Fruit fly (Drosophila melanogaster): ENCODE results near the gene CG33310.

Gene CG33310

DNA sequence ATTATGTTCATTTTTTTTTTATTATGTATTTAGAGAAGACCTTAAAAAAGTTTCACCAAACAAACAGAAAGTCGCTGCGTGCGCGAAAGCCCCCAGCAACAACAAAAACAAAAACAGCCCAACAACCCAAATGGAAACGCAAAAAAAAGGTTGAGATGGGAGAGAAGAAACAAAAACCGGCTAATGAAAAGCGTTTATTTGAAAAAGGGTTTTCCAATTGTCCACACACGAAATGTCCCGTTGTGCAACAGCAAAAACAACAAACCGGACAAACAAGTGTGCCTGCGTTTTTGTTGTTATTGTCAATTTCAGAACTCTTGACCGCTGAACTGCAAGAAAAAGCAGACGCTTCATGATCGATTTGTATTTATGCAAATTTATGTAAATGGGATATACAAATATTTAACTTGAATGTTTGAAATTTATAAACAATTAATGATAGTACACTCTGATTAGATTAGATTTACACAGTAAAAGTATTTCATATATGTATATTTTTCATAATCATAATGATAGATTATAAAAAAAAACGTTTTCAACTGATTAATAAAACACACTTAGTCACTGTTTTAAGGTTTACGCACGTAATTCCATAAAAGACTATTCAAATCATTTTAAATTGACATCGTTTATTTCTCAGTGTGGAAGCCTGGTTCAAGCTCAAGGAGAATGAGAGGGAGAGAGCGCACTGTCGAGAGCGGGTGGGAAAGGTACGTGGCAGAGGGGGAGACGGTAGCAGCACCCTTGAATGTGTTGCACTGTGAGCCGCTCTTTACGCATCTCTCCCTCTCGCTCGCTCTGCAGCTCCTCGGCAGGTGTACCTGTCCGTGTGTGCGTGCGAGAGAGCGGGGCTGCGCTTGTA is 29.9 kb downstream of the CG33310 start (continued):
- no peak for TF ChIP-seq Hey (tag; optimal IDR thresholded peaks at IDR 0.05)
- no peak for TF ChIP-seq btn (GFP tag; optimal IDR thresholded peaks at IDR 0.05)
- TF ChIP-seq CG9215 (GFP tag; IDR thresholded peaks at IDR 0.05), result no peak
- TF ChIP-seq slou (GFP tag; optimal IDR thresholded peaks at IDR 0.05), result peak; percentile 14
- TF ChIP-seq CG18011 (GFP tag; optimal IDR thresholded peaks at IDR 0.05), result no peak
- TF ChIP-seq exex (tag; optimal IDR thresholded peaks at IDR 0.05), result peak; percentile 19
- no peak for TF ChIP-seq Dll (GFP tag; IDR thresholded peaks at IDR 0.05; ENCODE audit: partially characterized antibody)
- peak; percentile 35 for TF ChIP-seq CG15479 (GFP tag; optimal IDR thresholded peaks at IDR 0.05)
- TF ChIP-seq knrl (GFP tag; IDR thresholded peaks at IDR 0.05; ENCODE audit: partially characterized antibody), result no peak
- TF ChIP-seq Elba2 (GFP tag; optimal IDR thresholded peaks at IDR 0.05), result peak; percentile 93
- peak; percentile 47 for TF ChIP-seq CG1024 (GFP tag; IDR thresholded peaks at IDR 0.05)
- TF ChIP-seq CG16779 (GFP tag; IDR thresholded peaks at IDR 0.05), result no peak
- peak; percentile 31 for TF ChIP-seq CG2120 (GFP tag; optimal IDR thresholded peaks at IDR 0.05)
- TF ChIP-seq vvl (GFP tag; IDR thresholded peaks at IDR 0.05), result peak; percentile 88
- peak; percentile 64 for TF ChIP-seq tin (GFP tag; optimal IDR thresholded peaks at IDR 0.05)
- peak; percentile 15 for TF ChIP-seq CG12299 (tag; optimal IDR thresholded peaks at IDR 0.05)
- TF ChIP-seq gro (GFP tag; optimal IDR thresholded peaks at IDR 0.05), result no peak
- TF ChIP-seq HLHmδ (GFP tag; optimal IDR thresholded peaks at IDR 0.05), result peak; percentile 70
- peak; percentile 41 for TF ChIP-seq twi (tag; optimal IDR thresholded peaks at IDR 0.05)
- TF ChIP-seq CG8765 (GFP tag; IDR thresholded peaks at IDR 0.05), result peak; percentile 47; the same call in 1 of the 2 replicates
- TF ChIP-seq CG12104 (GFP tag; optimal IDR thresholded peaks at IDR 0.05), result peak; percentile 75
- TF ChIP-seq GATAe (GFP tag; conservative IDR thresholded peaks at IDR 0.05), result no peak
- TF ChIP-seq CG14710 (tag; optimal IDR thresholded peaks at IDR 0.05), result peak; percentile 91
- TF ChIP-seq CG13424 (tag; optimal IDR thresholded peaks at IDR 0.05), result peak; percentile 72
- no peak for TF ChIP-seq NC2α (GFP tag; optimal IDR thresholded peaks at IDR 0.05)
- TF ChIP-seq CG17612 (GFP tag; IDR thresholded peaks at IDR 0.05), result no peak
- no peak for TF ChIP-seq Hr39 (optimal IDR thresholded peaks at IDR 0.05)
- peak; percentile 44 for TF ChIP-seq CG7271 (tag; optimal IDR thresholded peaks at IDR 0.05)
- peak; percentile 7 for TF ChIP-seq Hand (GFP tag; optimal IDR thresholded peaks at IDR 0.05)
- no peak for TF ChIP-seq gfzf (GFP tag; optimal IDR thresholded peaks at IDR 0.05)
- peak; percentile 54 for TF ChIP-seq trh (GFP tag; optimal IDR thresholded peaks at IDR 0.05)
- peak; percentile 35; the same call in 1 of the 4 replicates for TF ChIP-seq Gug (GFP tag; IDR thresholded peaks at IDR 0.05)
- peak; percentile 63; the same call in 2 of the 3 replicates for TF ChIP-seq H15 (GFP tag; IDR thresholded peaks at IDR 0.05)
- peak; percentile 74 for TF ChIP-seq gcm (GFP tag; optimal IDR thresholded peaks at IDR 0.05)
- peak; percentile 85 for TF ChIP-seq Asciz (GFP tag; optimal IDR thresholded peaks at IDR 0.05)
- TF ChIP-seq CG1647 (GFP tag; optimal IDR thresholded peaks at IDR 0.05), result peak; percentile 42
- TF ChIP-seq Opbp (GFP tag; IDR thresholded peaks at IDR 0.05; ENCODE audit: partially characterized antibody), result 0 out of 3 replicates have a peak, but pooled peaks have one; percentile 21
- peak; percentile 58 for TF ChIP-seq salm (tag; optimal IDR thresholded peaks at IDR 0.05)
- TF ChIP-seq CG2202 (tag; optimal IDR thresholded peaks at IDR 0.05), result peak; percentile 43
- no peak for TF ChIP-seq fu2 (GFP tag; optimal IDR thresholded peaks at IDR 0.05)
- TF ChIP-seq TFAM (GFP tag; optimal IDR thresholded peaks at IDR 0.05), result peak; percentile 11
- peak; percentile 41 for TF ChIP-seq kah (GFP tag; optimal IDR thresholded peaks at IDR 0.05)
- TF ChIP-seq ken (GFP tag; IDR thresholded peaks at IDR 0.05), result peak; percentile 72; the same call in 1 of the 3 replicates
- TF ChIP-seq CG34224 (GFP tag; IDR thresholded peaks at IDR 0.05; ENCODE audit: partially characterized antibody), result no peak
- peak; percentile 85 for TF ChIP-seq CG10267 (tag; optimal IDR thresholded peaks at IDR 0.05)
- no peak for TF ChIP-seq rib (GFP tag; IDR thresholded peaks at IDR 0.05)
- TF ChIP-seq D19A (tag; optimal IDR thresholded peaks at IDR 0.05), result peak; percentile 71
- TF ChIP-seq Fer1 (GFP tag; optimal IDR thresholded peaks at IDR 0.05), result peak; percentile 72
- peak; percentile 72 for TF ChIP-seq ttk (GFP tag; IDR thresholded peaks at IDR 0.05)
